Worm (Caenorhabditis elegans) whole organism, L1 larva: ENCODE measurements around the gene C49G7.7.

Experiments used
- C16A3.4 ChIP-seq: fragments of 150-350 bp; optimal IDR thresholded peaks from 2 replicates; lab custom pipeline; 2014; ENCODE audit warnings: missing biosample characterization, missing genetic modification characterization
- F16B12.6 ChIP-seq: fragments of 150-350 bp; optimal IDR thresholded peaks from 2 replicates; lab custom pipeline; 2014; ENCODE audit warnings: missing biosample characterization, missing genetic modification characterization
- Y116A8C.19 ChIP-seq: sonication (generic microtip); optimal IDR thresholded peaks from 2 replicates; lab custom pipeline; 2016; ENCODE audit warnings: missing compliant biosample characterization, missing genetic modification characterization, borderline replicate concordance
- blmp-1 ChIP-seq: fragments of 150-350 bp; optimal IDR thresholded peaks from 2 replicates; lab custom pipeline; 2014; ENCODE audit warnings: missing biosample characterization, missing genetic modification characterization
- dpl-1 ChIP-seq, 3 experiments: fragments of 150-350 bp in 2 of 3; sonication (generic microtip) in 1 of 3; optimal IDR thresholded peaks; 2 replicates each; lab custom pipeline; 2014 to 2017; ENCODE audit warnings: missing biosample characterization in 3 of 3, missing genetic modification characterization in 3 of 3, missing genetic modification reagents in 3 of 3
- dsc-1 ChIP-seq: sonication (generic microtip); optimal IDR thresholded peaks from 2 replicates; lab custom pipeline; 2016; ENCODE audit warnings: mild to moderate bottlenecking, missing genetic modification characterization, missing compliant biosample characterization
- efl-1 ChIP-seq, 4 experiments: fragments of 150-350 bp; optimal IDR thresholded peaks in 3 of 4; peaks in 1 of 4; 1 replicate in 1 of 4; 2 replicates in 3 of 4; lab custom pipeline; 2014; ENCODE audit warnings: missing biosample characterization in 2 of 4, missing genetic modification characterization in 2 of 4, missing genetic modification reagents in 2 of 4
- egl-13 ChIP-seq: sonication (generic microtip); optimal IDR thresholded peaks from 2 replicates; lab custom pipeline; 2016; ENCODE audit warnings: missing genotype, missing genetic modification reagents, missing genetic modification characterization, missing compliant biosample characterization
- egl-27 ChIP-seq, 2 experiments: fragments of 150-350 bp in 1 of 2; sonication (generic microtip); optimal IDR thresholded peaks; 3 replicates each; lab custom pipeline; 2017 to 2018; ENCODE audit warnings: missing biosample characterization in 2 of 2, missing genetic modification characterization in 2 of 2, missing genetic modification reagents in 2 of 2
- ets-5 ChIP-seq: fragments of 200-800 bp; sonication (Bioruptor generic); IDR thresholded peaks from 2 replicates; pipeline ENCODE4 v1.3.6; 2022; ENCODE audit warnings: missing genetic modification characterization, missing compliant biosample characterization
- fkh-4 ChIP-seq: sonication (generic microtip); optimal IDR thresholded peaks from 2 replicates; lab custom pipeline; 2016; ENCODE audit warnings: missing compliant biosample characterization, missing genetic modification characterization, borderline replicate concordance
- fkh-8 ChIP-seq: sonication (generic microtip); optimal IDR thresholded peaks from 2 replicates; lab custom pipeline; 2016; ENCODE audit warnings: mild to moderate bottlenecking, missing genetic modification characterization, missing compliant biosample characterization
- fos-1 ChIP-seq: fragments of 150-350 bp; optimal IDR thresholded peaks from 2 replicates; lab custom pipeline; 2014; ENCODE audit warnings: missing biosample characterization, missing genetic modification characterization
- grh-1 ChIP-seq: fragments of 200-800 bp; sonication (Bioruptor generic); IDR thresholded peaks from 2 replicates; pipeline ENCODE4 v1.3.6; 2022; ENCODE audit warnings: missing genetic modification reagents, missing genetic modification characterization, missing compliant biosample characterization
- hlh-17 ChIP-seq: fragments of 200-800 bp; sonication (Bioruptor generic); optimal IDR thresholded peaks from 2 replicates; lab custom pipeline; 2018; ENCODE audit warnings: missing genetic modification characterization, mild to moderate bottlenecking, missing compliant biosample characterization, moderate library complexity, borderline replicate concordance
- jun-1 ChIP-seq: fragments of 150-350 bp; optimal IDR thresholded peaks from 2 replicates; lab custom pipeline; 2014; ENCODE audit warnings: missing biosample characterization, missing genetic modification reagents, missing genetic modification characterization
- lin-13 ChIP-seq: fragments of 150-350 bp; optimal IDR thresholded peaks from 2 replicates; lab custom pipeline; 2014; ENCODE audit warnings: missing biosample characterization, missing genetic modification reagents, missing genetic modification characterization
- lin-15B ChIP-seq: fragments of 150-350 bp; sonication (generic microtip); optimal IDR thresholded peaks from 3 replicates; lab custom pipeline; 2014; ENCODE audit warnings: missing biosample characterization, missing genetic modification characterization
- lin-35 ChIP-seq, 2 experiments: fragments of 150-350 bp; optimal IDR thresholded peaks; 2 replicates each; lab custom pipeline; 2014; ENCODE audit warnings: missing biosample characterization in 2 of 2, missing genetic modification characterization in 2 of 2, missing genetic modification reagents in 2 of 2
- lsy-2 ChIP-seq, 2 experiments: fragments of 150-350 bp; optimal IDR thresholded peaks; 2 replicates each; lab custom pipeline; 2014; ENCODE audit warnings: missing biosample characterization in 2 of 2, missing genetic modification characterization in 2 of 2
- mab-9 ChIP-seq: fragments of 200-800 bp; sonication (Bioruptor generic); IDR thresholded peaks from 2 replicates; pipeline ENCODE4 v1.3.6; 2022; ENCODE audit warnings: missing genetic modification reagents, missing genetic modification characterization, missing compliant biosample characterization
- mdl-1 ChIP-seq, 2 experiments: fragments of 150-350 bp; optimal IDR thresholded peaks; 2 replicates each; lab custom pipeline; 2014 to 2017; ENCODE audit warnings: missing biosample characterization in 2 of 2, missing genetic modification characterization in 2 of 2, inconsistent platforms in 1 of 2
- mef-2 ChIP-seq: fragments of 150-350 bp; optimal IDR thresholded peaks from 2 replicates; lab custom pipeline; 2014; ENCODE audit warnings: missing biosample characterization, missing genetic modification characterization
- mep-1 ChIP-seq: fragments of 150-350 bp; optimal IDR thresholded peaks from 2 replicates; lab custom pipeline; 2014; ENCODE audit warnings: missing biosample characterization, missing genetic modification characterization
- nhr-19 ChIP-seq: fragments of 200-800 bp; sonication (Bioruptor generic); conservative IDR thresholded peaks from 2 replicates; pipeline ENCODE4 v1.3.6; 2022; ENCODE audit warnings: missing genetic modification characterization, missing compliant biosample characterization
- nhr-20 ChIP-seq: sonication (generic microtip); optimal IDR thresholded peaks from 2 replicates; lab custom pipeline; 2016; ENCODE audit warnings: mild to moderate bottlenecking, missing genetic modification characterization, missing compliant biosample characterization
- nhr-237 ChIP-seq: fragments of 150-350 bp; optimal IDR thresholded peaks from 2 replicates; lab custom pipeline; 2014; ENCODE audit warnings: missing biosample characterization, missing genetic modification characterization
- nhr-71 ChIP-seq: sonication (generic microtip); optimal IDR thresholded peaks from 2 replicates; lab custom pipeline; 2016; ENCODE audit warnings: mild to moderate bottlenecking, missing genetic modification characterization, moderate library complexity, missing compliant biosample characterization
- nhr-77 ChIP-seq: fragments of 150-350 bp; optimal IDR thresholded peaks from 2 replicates; lab custom pipeline; 2014; ENCODE audit warnings: missing biosample characterization, missing genetic modification characterization
- pag-3 ChIP-seq: sonication (generic microtip); optimal IDR thresholded peaks from 2 replicates; lab custom pipeline; 2017; ENCODE audit warnings: missing genetic modification characterization, mild to moderate bottlenecking, missing compliant biosample characterization, antibody characterized with exemption, borderline replicate concordance; ENCODE audit not compliant: insufficient read depth
- pax-3 ChIP-seq: fragments of 200-800 bp; sonication (Bioruptor generic); optimal IDR thresholded peaks from 2 replicates; lab custom pipeline; 2018; ENCODE audit warnings: mild to moderate bottlenecking, missing genetic modification characterization, moderate library complexity, missing compliant biosample characterization
- skn-1 ChIP-seq: fragments of 150-350 bp; optimal IDR thresholded peaks from 2 replicates; lab custom pipeline; 2014; ENCODE audit warnings: missing biosample characterization, missing genetic modification characterization
- sox-4 ChIP-seq: sonication (generic microtip); optimal IDR thresholded peaks from 2 replicates; lab custom pipeline; 2016; ENCODE audit warnings: missing genetic modification characterization, missing compliant biosample characterization
- sptf-1 ChIP-seq: fragments of 150-350 bp; optimal IDR thresholded peaks from 2 replicates; lab custom pipeline; 2014; ENCODE audit warnings: missing biosample characterization, missing genetic modification characterization
- sup-37 ChIP-seq: fragments of 200-800 bp; sonication (Bioruptor generic); optimal IDR thresholded peaks from 2 replicates; lab custom pipeline; 2018; ENCODE audit warnings: mild to moderate bottlenecking, missing genetic modification characterization, missing compliant biosample characterization
- swsn-7 ChIP-seq: sonication (generic microtip); optimal IDR thresholded peaks from 2 replicates; lab custom pipeline; 2016; ENCODE audit warnings: missing genetic modification characterization, missing compliant biosample characterization
- tlp-1 ChIP-seq: fragments of 150-350 bp; optimal IDR thresholded peaks from 2 replicates; lab custom pipeline; 2014; ENCODE audit warnings: missing biosample characterization, missing genetic modification characterization
- unc-62 ChIP-seq: fragments of 150-350 bp; optimal IDR thresholded peaks from 2 replicates; lab custom pipeline; 2014; ENCODE audit warnings: missing biosample characterization, missing genetic modification reagents, missing genetic modification characterization
- vab-15 ChIP-seq: sonication (generic microtip); optimal IDR thresholded peaks from 2 replicates; lab custom pipeline; 2017; ENCODE audit warnings: missing genotype, mild to moderate bottlenecking, missing genetic modification characterization, missing compliant biosample characterization
- zag-1 ChIP-seq: fragments of 150-350 bp; optimal IDR thresholded peaks from 2 replicates; lab custom pipeline; 2014; ENCODE audit warnings: missing biosample characterization, missing genetic modification characterization
- ztf-11 ChIP-seq, 2 experiments: sonication (generic microtip); optimal IDR thresholded peaks; 2 replicates each; lab custom pipeline; 2016 to 2017; ENCODE audit warnings: missing genetic modification characterization in 2 of 2, missing biosample characterization in 1 of 2, missing compliant biosample characterization in 1 of 2
- ztf-4 ChIP-seq: fragments of 150-350 bp; optimal IDR thresholded peaks from 2 replicates; lab custom pipeline; 2014; ENCODE audit warnings: missing biosample characterization, missing genetic modification characterization

The C49G7.7 gene

DNA sequence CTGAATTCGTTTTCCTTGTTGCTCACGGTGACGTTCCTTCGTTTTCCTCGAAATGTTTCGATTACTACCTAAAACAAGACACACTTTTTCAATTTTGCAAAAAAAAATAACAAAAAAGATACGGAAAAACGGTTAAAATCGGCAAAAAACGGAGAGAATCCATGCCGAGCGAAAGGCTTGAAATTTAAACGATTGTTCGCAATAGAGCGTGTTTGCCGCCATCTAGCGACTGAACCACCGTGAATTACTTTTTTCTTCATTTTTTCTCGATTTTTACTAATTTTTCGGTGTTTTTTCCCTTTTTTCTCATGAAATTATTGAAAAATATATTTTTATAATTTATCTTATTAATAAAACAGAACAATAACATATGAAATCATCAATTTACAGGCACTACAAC lies 31.9 kb downstream of the C49G7.7 start:
- peak in 1 of 2 experiments; percentile 13 for TF ChIP-seq lsy-2 (tag; optimal IDR thresholded peaks at IDR 0.05; lab: Kevin White, UChicago)

DNA sequence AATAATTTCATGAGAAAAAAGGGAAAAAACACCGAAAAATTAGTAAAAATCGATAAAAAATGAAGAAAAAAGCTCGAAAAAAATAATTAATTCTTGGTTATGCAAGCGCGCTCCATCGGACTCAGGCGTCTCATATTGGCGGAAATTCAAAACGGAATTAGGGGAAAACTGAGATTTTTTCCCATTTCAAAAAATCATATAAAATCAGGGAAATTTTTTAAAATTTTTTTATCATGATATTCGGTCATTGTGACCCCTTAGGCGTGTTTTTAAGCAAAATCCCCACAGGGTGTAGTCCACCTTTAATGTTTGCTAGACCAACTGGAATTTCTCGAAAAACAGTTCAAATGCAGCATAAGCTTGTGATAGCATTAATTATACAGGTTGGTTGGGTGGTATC lies 33.6 kb downstream of the C49G7.7 start:
- TF ChIP-seq dpl-1 (GFP tag; optimal IDR thresholded peaks at IDR 0.05; lab: Kevin White, UChicago) (peak in 1 of 3 experiments; percentile 36), efl-1 (optimal IDR thresholded peaks at IDR 0.05; lab: Kevin White, UChicago) (peak in 1 of 2 experiments; percentile 68), efl-1 (GFP tag; optimal IDR thresholded peaks at IDR 0.05 in 1 of 2; lab: Kevin White, UChicago) (peak; percentile 57 to 95)

DNA sequence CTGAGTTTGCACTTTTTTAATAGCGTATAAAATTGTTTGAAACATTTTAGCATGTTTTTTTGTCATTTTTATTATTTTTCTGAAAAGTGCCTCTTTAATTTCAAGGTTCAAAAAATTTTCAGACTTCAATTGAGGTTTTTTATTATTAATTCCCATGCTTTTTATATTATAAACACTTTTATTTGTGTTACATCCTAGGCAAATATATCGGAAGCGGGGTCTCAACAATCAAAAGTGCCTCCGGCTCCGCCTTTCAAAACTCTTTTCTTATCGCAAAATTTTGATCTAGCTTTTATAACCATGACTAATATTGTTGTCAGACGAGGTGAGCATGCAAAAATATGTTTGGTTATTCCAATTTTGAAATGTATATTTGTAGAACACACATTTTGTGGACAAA lies 39.2 kb downstream of the C49G7.7 start, which contains the start of gene otpl-2:
TSS of gene otpl-2 (plus strand) at position 301 of the 400 bp plus-strand sequence.
- TF ChIP-seq pax-3 (tag; lab: Kevin White, UChicago) (no peak), efl-1 (optimal IDR thresholded peaks at IDR 0.05; lab: Kevin White, UChicago) (no peak), efl-1 (GFP tag; optimal IDR thresholded peaks at IDR 0.05 in 1 of 2; lab: Kevin White, UChicago) (no peak), F16B12.6 (tag; lab: Kevin White, UChicago) (no peak), ets-5 (GFP tag; lab: Robert Waterston, UW) (no peak), lin-35 (GFP tag; optimal IDR thresholded peaks at IDR 0.05; lab: Kevin White, UChicago) (no peak), mab-9 (no peak), nhr-71 (no peak), pag-3 (tag; lab: Kevin White, UChicago) (no peak), mep-1 (tag; lab: Kevin White, UChicago) (no peak), sptf-1 (tag; lab: Kevin White, UChicago) (no peak), zag-1 (tag; lab: Kevin White, UChicago) (no peak), mef-2 (tag; lab: Kevin White, UChicago) (no peak), hlh-17 (GFP tag; lab: Kevin White, UChicago) (no peak), vab-15 (tag; lab: Kevin White, UChicago) (no peak), jun-1 (no peak), egl-27 (tag; optimal IDR thresholded peaks at IDR 0.05; lab: Kevin White, UChicago) (no peak), nhr-20 (no peak), dsc-1 (tag; lab: Kevin White, UChicago) (no peak)

DNA sequence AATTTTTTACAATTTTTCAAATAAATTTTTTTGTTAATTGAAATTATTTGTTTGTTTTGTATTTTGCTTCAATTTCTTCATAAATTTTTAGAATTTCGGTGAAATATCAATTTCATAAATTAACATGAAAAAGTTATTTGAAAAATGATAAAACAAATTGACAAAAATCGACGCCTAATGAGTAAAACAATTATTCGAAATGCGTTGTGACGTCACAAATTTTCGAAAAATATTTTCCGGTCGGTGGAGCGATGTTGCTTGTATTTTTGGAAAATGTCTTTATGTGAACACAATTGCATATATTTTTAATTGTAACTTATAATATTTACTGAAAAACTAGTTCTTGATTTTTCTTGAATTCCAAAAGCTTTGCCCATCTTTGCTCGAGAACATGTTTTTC lies 46.3 kb downstream of the C49G7.7 start:
- TF ChIP-seq Y116A8C.19 (tag; lab: Kevin White, UChicago) = no peak

ce11 chrV:4081283-4081682 lies 47.0 kb downstream of the C49G7.7 start, which contains the start of gene srh-211:
Gene srh-211 (minus strand): TSS chrV:4081383.
- TF ChIP-seq fkh-4 (tag; lab: Kevin White, UChicago) = no peak
- TF ChIP-seq zag-1 (tag; lab: Kevin White, UChicago) = no peak
- TF ChIP-seq tlp-1 = no peak
- TF ChIP-seq mdl-1 (tag; optimal IDR thresholded peaks at IDR 0.05; lab: Kevin White, UChicago) = no peak
- TF ChIP-seq hlh-17 (GFP tag; lab: Kevin White, UChicago) = no peak
- no peak for TF ChIP-seq grh-1 (GFP tag; lab: Robert Waterston, UW)
- no peak for TF ChIP-seq ztf-4 (tag; lab: Kevin White, UChicago)
- TF ChIP-seq nhr-19 (GFP tag; lab: Robert Waterston, UW) = no peak
- no peak for TF ChIP-seq blmp-1 (tag; lab: Kevin White, UChicago)
- TF ChIP-seq lin-15B = no peak
- TF ChIP-seq pax-3 (tag; lab: Kevin White, UChicago) = no peak
- TF ChIP-seq nhr-237 (tag; lab: Kevin White, UChicago) = no peak

- TF ChIP-seq sup-37 (GFP tag; lab: Kevin White, UChicago) (no peak), nhr-77 (tag; lab: Kevin White, UChicago) (no peak), ets-5 (GFP tag; lab: Robert Waterston, UW) (no peak), ztf-11 (tag; optimal IDR thresholded peaks at IDR 0.05; lab: Kevin White, UChicago) (no peak), lin-35 (GFP tag; optimal IDR thresholded peaks at IDR 0.05; lab: Kevin White, UChicago) (no peak), lin-15B (no peak), egl-13 (no peak), fos-1 (tag; lab: Kevin White, UChicago) (no peak), skn-1 (tag; lab: Kevin White, UChicago) (no peak), sptf-1 (tag; lab: Kevin White, UChicago) (no peak), nhr-71 (no peak), lin-13 (no peak), sox-4 (tag; lab: Kevin White, UChicago) (no peak), fkh-8 (no peak), swsn-7 (tag; lab: Kevin White, UChicago) (no peak), unc-62 (no peak), C16A3.4 (tag; lab: Kevin White, UChicago) (no peak)
Measured at ce11 chrV:4082952-4083351, 48.7 kb downstream of the C49G7.7 start, which contains the start of gene F38H12.5. Gene F38H12.5 (minus strand): TSS chrV:4083052.
